Worm (Caenorhabditis elegans) whole organism, L1 larva: ENCODE data around the gene H20J04.4.

Source experiments
- C34B4.2 ChIP-seq: sonication (generic microtip); optimal IDR thresholded peaks from 2 replicates; lab custom pipeline; 2017; ENCODE audit warnings: mild to moderate bottlenecking, missing genetic modification characterization, missing compliant biosample characterization
- aha-1 ChIP-seq: fragments of 150-350 bp; optimal IDR thresholded peaks from 2 replicates; lab custom pipeline; 2014; ENCODE audit warnings: missing biosample characterization, missing genetic modification characterization
- ama-1 ChIP-seq: fragments of 150-350 bp; optimal IDR thresholded peaks from 2 replicates; lab custom pipeline; 2014
- lin-39 ChIP-seq: fragments of 150-350 bp; optimal IDR thresholded peaks from 2 replicates; lab custom pipeline; 2014; ENCODE audit warnings: missing biosample characterization, missing genetic modification reagents, missing genetic modification characterization
- mep-1 ChIP-seq: fragments of 150-350 bp; optimal IDR thresholded peaks from 2 replicates; lab custom pipeline; 2014; ENCODE audit warnings: missing biosample characterization, missing genetic modification characterization
- nhr-11 ChIP-seq: fragments of 150-350 bp; optimal IDR thresholded peaks from 2 replicates; lab custom pipeline; 2014; ENCODE audit warnings: missing biosample characterization, missing genetic modification characterization
- nhr-237 ChIP-seq: fragments of 150-350 bp; optimal IDR thresholded peaks from 2 replicates; lab custom pipeline; 2014; ENCODE audit warnings: missing biosample characterization, missing genetic modification characterization
- pax-3 ChIP-seq: fragments of 200-800 bp; sonication (Bioruptor generic); optimal IDR thresholded peaks from 2 replicates; lab custom pipeline; 2018; ENCODE audit warnings: mild to moderate bottlenecking, missing genetic modification characterization, moderate library complexity, missing compliant biosample characterization
- rnt-1 ChIP-seq: sonication (generic microtip); optimal IDR thresholded peaks from 2 replicates; lab custom pipeline; 2016; ENCODE audit warnings: mild to moderate bottlenecking, missing genetic modification characterization, moderate library complexity, missing compliant biosample characterization
- snpc-4 ChIP-seq: fragments of 150-350 bp; optimal IDR thresholded peaks from 2 replicates; lab custom pipeline; 2014; ENCODE audit warnings: missing biosample characterization, missing genetic modification characterization
- unc-130 ChIP-seq: fragments of 150-350 bp; optimal IDR thresholded peaks from 2 replicates; lab custom pipeline; 2017; ENCODE audit warnings: missing biosample characterization, missing genetic modification characterization, inconsistent platforms
- xbp-1 ChIP-seq: sonication (generic microtip); optimal IDR thresholded peaks from 2 replicates; lab custom pipeline; 2016; ENCODE audit warnings: missing genetic modification characterization, missing compliant biosample characterization

DNA sequence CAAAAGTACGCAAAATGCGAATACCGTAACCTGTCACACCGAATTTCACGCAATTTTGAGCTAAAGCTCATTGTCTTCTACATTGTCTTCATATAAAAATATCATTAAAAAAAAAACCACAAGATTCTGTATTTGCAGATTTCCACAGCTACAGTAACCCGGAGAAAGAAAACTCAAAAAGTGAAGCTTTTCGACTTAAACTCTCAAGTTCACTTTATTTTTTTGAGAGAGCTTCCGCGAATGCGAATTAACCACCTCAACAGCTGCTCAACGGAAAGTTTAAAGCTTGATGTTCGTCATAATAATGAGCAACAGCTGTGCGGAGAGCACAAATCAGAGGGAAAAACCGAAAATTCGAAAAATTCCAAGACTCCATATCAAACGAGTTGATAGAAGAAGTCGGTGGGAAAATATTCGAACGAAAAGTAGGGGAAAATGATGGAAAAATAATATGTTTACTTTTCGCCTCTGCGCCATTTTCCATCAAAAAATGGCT lies 35.7 kb upstream of the H20J04.4 start:
- TF ChIP-seq unc-130 (tag; lab: Kevin White, UChicago): no peak
- TF ChIP-seq snpc-4 (tag; lab: Kevin White, UChicago): no peak
- no peak for TF ChIP-seq rnt-1 (tag; lab: Kevin White, UChicago)
- TF ChIP-seq C34B4.2 (tag; lab: Kevin White, UChicago): no peak
- no peak for TF ChIP-seq aha-1 (tag; lab: Kevin White, UChicago)
- TF ChIP-seq lin-39 (tag; lab: Kevin White, UChicago): no peak
- no peak for TF ChIP-seq mep-1 (tag; lab: Kevin White, UChicago)
- TF ChIP-seq xbp-1 (tag; lab: Kevin White, UChicago): no peak
- no peak for TF ChIP-seq nhr-237 (tag; lab: Kevin White, UChicago)
- no peak for TF ChIP-seq nhr-11 (tag; lab: Kevin White, UChicago)
- TF ChIP-seq ama-1: no peak
- no peak for TF ChIP-seq pax-3 (tag; lab: Kevin White, UChicago)
